Fruit fly (Drosophila melanogaster): ENCODE measurements around the gene CG12483.

DNA sequence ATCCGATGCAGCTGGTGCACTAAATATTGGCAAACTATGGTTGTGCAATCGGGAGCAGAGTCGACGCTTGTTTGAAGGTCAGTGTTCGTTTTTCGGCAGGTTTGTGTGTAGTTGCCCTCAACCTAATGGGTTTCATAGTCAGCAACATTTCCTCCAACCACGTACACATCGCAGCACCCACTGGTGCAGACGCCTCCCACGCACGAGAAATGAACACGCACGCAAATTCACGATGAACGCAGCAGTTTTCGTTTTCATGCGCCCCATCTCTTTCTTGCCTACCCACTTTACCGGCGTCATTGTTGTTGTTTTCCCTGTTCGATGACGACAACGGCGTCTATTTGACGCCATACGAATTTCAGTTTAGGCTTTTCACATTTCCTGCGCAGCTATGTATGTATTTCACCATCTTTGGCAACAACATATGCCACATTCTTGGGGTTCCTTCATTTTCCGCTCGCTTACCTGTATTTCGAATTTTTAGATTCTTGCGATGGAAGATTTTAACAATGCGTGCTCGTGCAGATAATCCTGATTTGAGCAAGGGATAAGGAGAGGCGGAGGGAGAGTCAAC lies 39.5 kb upstream of the CG12483 start:
- TF ChIP-seq toe (GFP tag; optimal IDR thresholded peaks at IDR 0.05) (no peak), pad (GFP tag; optimal IDR thresholded peaks at IDR 0.05) (no peak), kay (GFP tag; ENCODE audit: borderline replicate concordance) (peak; percentile 29), CG5204 (GFP tag; optimal IDR thresholded peaks at IDR 0.05) (no peak), Crg-1 (GFP tag; optimal IDR thresholded peaks at IDR 0.05) (no peak), Mnt (GFP tag; optimal IDR thresholded peaks at IDR 0.05) (no peak)

All from whole organism, adult.